Fruit fly (Drosophila melanogaster) whole organism, embryonic: ENCODE data around the gene CG1774.

ENCODE experiments used
- ATbp ChIP-seq: fragments of 200-800 bp; sonication (Bioruptor generic); optimal IDR thresholded peaks from 2 replicates; lab custom pipeline; 2017; ENCODE audit warnings: missing biosample characterization, mild to moderate bottlenecking, missing genetic modification characterization, missing genetic modification reagents
- Aef1 ChIP-seq: fragments of 200-800 bp; sonication (Bioruptor generic); IDR thresholded peaks from 3 replicates; pipeline ENCODE4 v1.3.6; 2022; ENCODE audit warnings: missing biosample characterization, missing genetic modification characterization
- BtbVII ChIP-seq: fragments of 200-800 bp; sonication (Bioruptor generic); optimal IDR thresholded peaks from 3 replicates; lab custom pipeline; 2017; ENCODE audit warnings: missing biosample characterization, mild to moderate bottlenecking, missing genetic modification characterization
- C15 ChIP-seq: fragments of 200-800 bp; sonication (Bioruptor generic); IDR thresholded peaks from 3 replicates; pipeline ENCODE4 v1.3.6; 2022; ENCODE audit warnings: missing biosample characterization, missing genetic modification characterization
- CG10147 ChIP-seq: fragments of 200-800 bp; sonication (Bioruptor generic); optimal IDR thresholded peaks from 2 replicates; lab custom pipeline; 2019; ENCODE audit warnings: missing biosample characterization, mild to moderate bottlenecking, missing genetic modification characterization, moderate library complexity
- CG10209 ChIP-seq: fragments of 200-800 bp; sonication (Bioruptor generic); optimal IDR thresholded peaks from 3 replicates; lab custom pipeline; 2017; ENCODE audit warnings: missing biosample characterization, mild to moderate bottlenecking, missing genetic modification characterization, missing genetic modification reagents
- CG1024 ChIP-seq: fragments of 200-800 bp; sonication (Bioruptor generic); IDR thresholded peaks from 2 replicates; pipeline ENCODE4 v1.3.6; 2022; ENCODE audit warnings: missing biosample characterization, missing genetic modification characterization
- CG10366 ChIP-seq: fragments of 200-800 bp; sonication (Bioruptor generic); IDR thresholded peaks from 2 replicates; pipeline ENCODE4 v1.3.6; 2022; ENCODE audit warnings: missing biosample characterization, missing genetic modification characterization
- CG11695 ChIP-seq: fragments of 200-800 bp; sonication (Bioruptor generic); IDR thresholded peaks from 3 replicates; pipeline ENCODE4 v1.3.6; 2022; ENCODE audit warnings: missing biosample characterization, missing genetic modification characterization
- CG12236 ChIP-seq: fragments of 200-800 bp; sonication (Bioruptor generic); optimal IDR thresholded peaks from 2 replicates; lab custom pipeline; 2016; ENCODE audit warnings: missing biosample characterization, missing genetic modification characterization
- CG13287 ChIP-seq: fragments of 200-800 bp; sonication (Bioruptor generic); IDR thresholded peaks from 2 replicates; pipeline ENCODE4 v1.3.6; 2022; ENCODE audit warnings: missing biosample characterization, missing genetic modification characterization; ENCODE audit not compliant: partially characterized antibody
- CG14050 ChIP-seq: fragments of 200-800 bp; sonication (Bioruptor generic); IDR thresholded peaks from 3 replicates; pipeline ENCODE4 v1.3.6; 2022; ENCODE audit warnings: missing biosample characterization, missing genetic modification characterization
- CG14441 ChIP-seq: fragments of 200-800 bp; sonication (Bioruptor generic); IDR thresholded peaks from 2 replicates; pipeline ENCODE4 v1.3.6; 2022; ENCODE audit warnings: missing biosample characterization, missing genetic modification characterization
- CG15073 ChIP-seq: fragments of 200-800 bp; sonication (Bioruptor generic); optimal IDR thresholded peaks from 2 replicates; lab custom pipeline; 2016; ENCODE audit warnings: missing biosample characterization, missing genetic modification characterization
- CG15601 ChIP-seq: fragments of 200-800 bp; sonication (Bioruptor generic); optimal IDR thresholded peaks from 3 replicates; lab custom pipeline; 2019; ENCODE audit warnings: missing biosample characterization, mild to moderate bottlenecking, missing genetic modification characterization, moderate library complexity
- CG1647 ChIP-seq: fragments of 200-800 bp; sonication (Bioruptor generic); optimal IDR thresholded peaks from 3 replicates; lab custom pipeline; 2016; ENCODE audit warnings: missing biosample characterization, missing genetic modification characterization
- CG17359 ChIP-seq: fragments of 200-800 bp; sonication (Bioruptor generic); optimal IDR thresholded peaks from 3 replicates; lab custom pipeline; 2018; ENCODE audit warnings: missing biosample characterization, mild to moderate bottlenecking, missing genetic modification characterization, moderate library complexity
- CG2116 ChIP-seq: fragments of 200-800 bp; sonication (Bioruptor generic); optimal IDR thresholded peaks from 3 replicates; lab custom pipeline; 2018; ENCODE audit warnings: missing biosample characterization, mild to moderate bottlenecking, missing genetic modification characterization
- CG31388 ChIP-seq: fragments of 200-800 bp; sonication (Bioruptor generic); optimal IDR thresholded peaks from 2 replicates; lab custom pipeline; 2016; ENCODE audit warnings: missing biosample characterization, missing genetic modification characterization
- CG33557 ChIP-seq: fragments of 200-800 bp; sonication (Bioruptor generic); optimal IDR thresholded peaks from 2 replicates; lab custom pipeline; 2019; ENCODE audit warnings: missing biosample characterization, mild to moderate bottlenecking, missing genetic modification characterization, moderate library complexity
- CG34422 ChIP-seq: fragments of 200-800 bp; sonication (Bioruptor generic); IDR thresholded peaks from 3 replicates; pipeline ENCODE4 v1.3.6; 2022; ENCODE audit warnings: missing biosample characterization, missing genetic modification characterization
- CG3838 ChIP-seq: fragments of 200-800 bp; sonication (Bioruptor generic); optimal IDR thresholded peaks from 3 replicates; lab custom pipeline; 2016; ENCODE audit warnings: missing biosample characterization, missing genetic modification characterization
- CG7271 ChIP-seq: fragments of 200-800 bp; sonication (Bioruptor generic); optimal IDR thresholded peaks from 2 replicates; lab custom pipeline; 2018; ENCODE audit warnings: missing biosample characterization, mild to moderate bottlenecking, missing genetic modification characterization, moderate library complexity
- CoRest ChIP-seq: fragments of 200-800 bp; sonication (Bioruptor generic); optimal IDR thresholded peaks from 3 replicates; lab custom pipeline; 2018; ENCODE audit warnings: missing biosample characterization, mild to moderate bottlenecking, missing genetic modification characterization, moderate library complexity
- CrebB ChIP-seq: fragments of 200-800 bp; sonication (Bioruptor generic); optimal IDR thresholded peaks from 3 replicates; lab custom pipeline; 2018; ENCODE audit warnings: missing biosample characterization, mild to moderate bottlenecking, missing genetic modification characterization
- Eip74EF ChIP-seq, 2 experiments: fragments of 200-800 bp in 1 of 2; fragments of >200 bp in 1 of 2; sonication (Bioruptor generic) in 1 of 2; optimal IDR thresholded peaks; 2 replicates each; lab custom pipeline; 2017 to 2019; ENCODE audit warnings: missing biosample characterization in 2 of 2, missing genetic modification characterization in 2 of 2, mild to moderate bottlenecking in 1 of 2, moderate library complexity in 1 of 2
- Fer2 ChIP-seq: fragments of 200-800 bp; sonication (Bioruptor generic); optimal IDR thresholded peaks from 2 replicates; lab custom pipeline; 2018; ENCODE audit warnings: missing biosample characterization, mild to moderate bottlenecking, missing genetic modification characterization, moderate library complexity
- Fer3 ChIP-seq: fragments of 200-800 bp; sonication (Bioruptor generic); optimal IDR thresholded peaks from 2 replicates; lab custom pipeline; 2018; ENCODE audit warnings: missing biosample characterization, mild to moderate bottlenecking, missing genetic modification characterization, moderate library complexity
- GATAe ChIP-seq: fragments of 200-800 bp; sonication (Bioruptor generic); conservative IDR thresholded peaks from 2 replicates; pipeline ENCODE4 v1.3.6; 2022; ENCODE audit warnings: missing biosample characterization, missing genetic modification characterization
- Hey ChIP-seq: fragments of 200-800 bp; sonication (Bioruptor generic); optimal IDR thresholded peaks from 3 replicates; lab custom pipeline; 2018; ENCODE audit warnings: missing biosample characterization, mild to moderate bottlenecking, missing genetic modification characterization
- HmgD ChIP-seq: fragments of 200-800 bp; sonication (Bioruptor generic); optimal IDR thresholded peaks from 3 replicates; lab custom pipeline; 2016; ENCODE audit warnings: missing biosample characterization, missing genetic modification characterization
- Myb ChIP-seq: fragments of 200-800 bp; sonication (Bioruptor generic); optimal IDR thresholded peaks from 2 replicates; lab custom pipeline; 2016; ENCODE audit warnings: missing biosample characterization, missing genetic modification characterization
- Scr ChIP-seq: fragments of 200-800 bp; sonication (Bioruptor generic); IDR thresholded peaks from 2 replicates; pipeline ENCODE4 v1.3.6; 2022; ENCODE audit warnings: missing biosample characterization, missing genetic modification characterization; ENCODE audit not compliant: partially characterized antibody
- Sry-δ ChIP-seq: fragments of 200-800 bp; sonication (Bioruptor generic); optimal IDR thresholded peaks from 2 replicates; lab custom pipeline; 2016; ENCODE audit warnings: missing biosample characterization, missing genetic modification characterization
- ase ChIP-seq: fragments of 200-800 bp; sonication (Bioruptor generic); IDR thresholded peaks from 3 replicates; pipeline ENCODE4 v1.3.6; 2022; ENCODE audit warnings: missing biosample characterization, missing genetic modification characterization
- az2 ChIP-seq: fragments of 200-800 bp; sonication (Bioruptor generic); optimal IDR thresholded peaks from 3 replicates; lab custom pipeline; 2016; ENCODE audit warnings: missing biosample characterization, missing genetic modification characterization
- bab2 ChIP-seq: fragments of 200-800 bp; sonication (Bioruptor generic); optimal IDR thresholded peaks from 2 replicates; lab custom pipeline; 2016; ENCODE audit warnings: missing biosample characterization, missing genetic modification characterization
- br ChIP-seq: fragments of >200 bp; optimal IDR thresholded peaks from 2 replicates; lab custom pipeline; 2017
- chinmo ChIP-seq: fragments of 200-800 bp; sonication (Bioruptor generic); IDR thresholded peaks from 4 replicates; pipeline ENCODE4 v1.3.6; 2022; ENCODE audit warnings: missing biosample characterization, missing genetic modification characterization; ENCODE audit not compliant: partially characterized antibody
- dan ChIP-seq: fragments of 200-800 bp; sonication (Bioruptor generic); IDR thresholded peaks from 2 replicates; pipeline ENCODE4 v1.3.6; 2022; ENCODE audit warnings: missing biosample characterization, missing genetic modification characterization
- danr ChIP-seq: fragments of 200-800 bp; sonication (Bioruptor generic); IDR thresholded peaks from 2 replicates; pipeline ENCODE4 v1.3.6; 2022; ENCODE audit warnings: missing biosample characterization, missing genetic modification characterization
- emc ChIP-seq: fragments of 200-800 bp; sonication (Bioruptor generic); optimal IDR thresholded peaks from 2 replicates; lab custom pipeline; 2016; ENCODE audit warnings: missing biosample characterization, missing genetic modification characterization
- eyg ChIP-seq: fragments of 200-800 bp; sonication (Bioruptor generic); optimal IDR thresholded peaks from 3 replicates; lab custom pipeline; 2016; ENCODE audit warnings: missing biosample characterization, missing genetic modification characterization
- fu2 ChIP-seq: fragments of 200-800 bp; sonication (Bioruptor generic); optimal IDR thresholded peaks from 2 replicates; lab custom pipeline; 2016; ENCODE audit warnings: missing biosample characterization, missing genetic modification characterization
- odd ChIP-seq: fragments of 200-800 bp; sonication (Bioruptor generic); optimal IDR thresholded peaks from 2 replicates; lab custom pipeline; 2017; ENCODE audit warnings: missing biosample characterization, mild to moderate bottlenecking, missing genetic modification characterization
- sima ChIP-seq: fragments of 200-800 bp; sonication (Bioruptor generic); optimal IDR thresholded peaks from 2 replicates; lab custom pipeline; 2016; ENCODE audit warnings: missing biosample characterization, missing genetic modification characterization
- stwl ChIP-seq: fragments of 200-800 bp; sonication (Bioruptor generic); optimal IDR thresholded peaks from 3 replicates; lab custom pipeline; 2018; ENCODE audit warnings: missing biosample characterization, mild to moderate bottlenecking, missing genetic modification characterization, moderate library complexity
- sug ChIP-seq: fragments of 200-800 bp; optimal IDR thresholded peaks from 2 replicates; lab custom pipeline; 2019; ENCODE audit warnings: missing biosample characterization, mild to moderate bottlenecking, missing genetic modification characterization, moderate library complexity
- tll ChIP-seq, 2 experiments: fragments of 200-800 bp in 1 of 2; fragments of >200 bp in 1 of 2; sonication (Bioruptor generic) in 1 of 2; optimal IDR thresholded peaks; 2 replicates each; lab custom pipeline; 2017 to 2019; ENCODE audit warnings: missing biosample characterization in 2 of 2, missing genetic modification characterization in 2 of 2, mild to moderate bottlenecking in 1 of 2, moderate library complexity in 1 of 2
- unpg ChIP-seq: fragments of 200-800 bp; sonication (Bioruptor generic); optimal IDR thresholded peaks from 3 replicates; lab custom pipeline; 2018; ENCODE audit warnings: missing biosample characterization, mild to moderate bottlenecking, missing genetic modification characterization, moderate library complexity
- vvl ChIP-seq: fragments of 200-800 bp; sonication (Bioruptor generic); IDR thresholded peaks from 2 replicates; pipeline ENCODE4 v1.3.6; 2022; ENCODE audit warnings: missing biosample characterization, missing genetic modification characterization

Gene CG1774

dm6 chr3R:31616001-31616400, 23.4 kb downstream of the CG1774 start, which contains the start of the genes Mnat9 and CG1792 (continued):
- TF ChIP-seq C15 (peak; percentile 98), CG1024 (GFP tag; lab: Robert Waterston, UW) (peak; percentile 98), tll (GFP tag; optimal IDR thresholded peaks at IDR 0.05; lab: Kevin White, UChicago) (peak in 1 of 2 experiments; percentile 58), CG2116 (GFP tag; lab: Kevin White, UChicago) (peak; percentile 90), bab2 (peak; percentile 99), dan (peak; percentile 92), Fer2 (peak; percentile 96), CG10209 (GFP tag; lab: Kevin White, UChicago) (peak; percentile 99), stwl (peak; percentile 90), danr (GFP tag; lab: Robert Waterston, UW) (peak; percentile 98), Fer3 (tag; lab: Kevin White, UChicago) (peak; percentile 99), Scr (GFP tag; lab: Robert Waterston, UW) (no peak), CG33557 (GFP tag; lab: Kevin White, UChicago) (peak; percentile 87), CG11695 (GFP tag; lab: Robert Waterston, UW) (peak; percentile 98), odd (GFP tag; lab: Kevin White, UChicago) (peak; percentile 94), chinmo (GFP tag; lab: Robert Waterston, UW) (no peak), ase (GFP tag; lab: Robert Waterston, UW) (peak; percentile 99), CoRest (peak; percentile 98), Hey (tag; lab: Kevin White, UChicago) (peak; percentile 82), GATAe (peak; percentile 99), Sry-δ (GFP tag; lab: Kevin White, UChicago) (peak; percentile 78), CG10366 (peak; percentile 100), unpg (GFP tag; lab: Kevin White, UChicago) (peak; percentile 98), CrebB (tag; lab: Kevin White, UChicago) (peak; percentile 97), CG15601 (tag; lab: Kevin White, UChicago) (peak; percentile 95), fu2 (peak; percentile 99), BtbVII (peak; percentile 96), Myb (GFP tag; lab: Kevin White, UChicago) (peak; percentile 91), sug (tag; lab: Kevin White, UChicago) (peak; percentile 94), sima (GFP tag; lab: Kevin White, UChicago) (peak; percentile 94), CG15073 (GFP tag; lab: Kevin White, UChicago) (peak; percentile 84), CG14441 (GFP tag; lab: Robert Waterston, UW) (peak; percentile 100), CG31388 (peak; percentile 97), CG10147 (peak; percentile 96), CG34422 (GFP tag; lab: Robert Waterston, UW) (peak; percentile 100), CG7271 (tag; lab: Kevin White, UChicago) (peak; percentile 93), emc (GFP tag; lab: Kevin White, UChicago) (peak; percentile 98), br (lab: Kevin White, UChicago) (no peak), eyg (GFP tag; lab: Kevin White, UChicago) (peak; percentile 96), CG13287 (peak; percentile 55), CG1647 (GFP tag; lab: Kevin White, UChicago) (peak; percentile 99), Eip74EF (GFP tag; optimal IDR thresholded peaks at IDR 0.05; lab: Kevin White, UChicago) (peak in 1 of 2 experiments; percentile 95), CG17359 (tag; lab: Kevin White, UChicago) (peak; percentile 99), ATbp (peak; percentile 97), vvl (peak; percentile 100), HmgD (GFP tag; lab: Kevin White, UChicago) (peak; percentile 98), CG14050 (GFP tag; lab: Robert Waterston, UW) (peak; percentile 99), CG3838 (GFP tag; lab: Kevin White, UChicago) (peak; percentile 97), Aef1 (GFP tag; lab: Robert Waterston, UW) (peak; percentile 99), az2 (GFP tag; lab: Kevin White, UChicago) (peak; percentile 99), CG12236 (GFP tag; lab: Kevin White, UChicago) (peak; percentile 98)
